Worm (Caenorhabditis elegans): Measurements from ENCODE around the gene nep-21.

ce11 chrV:14223141-14223540 lies 3.1 kb downstream of the nep-21 start:
- TF ChIP-seq him-1 (tag; optimal IDR thresholded peaks at IDR 0.05): no peak
- no peak for TF ChIP-seq dao-5 (tag; optimal IDR thresholded peaks at IDR 0.05)
